Fruit fly (Drosophila melanogaster) whole organism, wandering third instar larva: ENCODE results near the gene raskol.

Experiments used
- Mio ChIP-seq: sonication (Bioruptor generic); optimal IDR thresholded peaks from 2 replicates; lab custom pipeline; 2016; ENCODE audit warnings: missing biosample characterization, missing genetic modification characterization
- Myc ChIP-seq: fragments of >200 bp; optimal IDR thresholded peaks from 2 replicates; lab custom pipeline; 2017
- N ChIP-seq: fragments of >200 bp; optimal IDR thresholded peaks from 2 replicates; lab custom pipeline; 2018; ENCODE audit warnings: missing biosample characterization, missing external identifiers, missing genetic modification characterization
- dmrt93B ChIP-seq: fragments of 200-800 bp; sonication (Bioruptor generic); optimal IDR thresholded peaks from 2 replicates; lab custom pipeline; 2018; ENCODE audit warnings: missing biosample characterization, mild to moderate bottlenecking, missing genetic modification characterization
- fru ChIP-seq: fragments of 200-800 bp; sonication (Bioruptor generic); optimal IDR thresholded peaks from 3 replicates; lab custom pipeline; 2016; ENCODE audit warnings: missing biosample characterization, mild to moderate bottlenecking, missing genetic modification characterization
- h ChIP-seq: fragments of 200-800 bp; sonication (Bioruptor generic); optimal IDR thresholded peaks from 3 replicates; lab custom pipeline; 2016; ENCODE audit warnings: missing biosample characterization, mild to moderate bottlenecking, missing genetic modification characterization
- lola ChIP-seq: fragments of >200 bp; optimal IDR thresholded peaks from 2 replicates; lab custom pipeline; 2017; ENCODE audit warnings: missing biosample characterization, missing genetic modification characterization
- usp ChIP-seq: fragments of >200 bp; optimal IDR thresholded peaks from 2 replicates; lab custom pipeline; 2017; ENCODE audit warnings: missing biosample characterization, missing genetic modification characterization

dm6 chrX:17780295-17780694, 70.4 kb downstream of the raskol start:
- TF ChIP-seq h (GFP tag; lab: Kevin White, UChicago), result no peak
- no peak for TF ChIP-seq lola (GFP tag; lab: Kevin White, UChicago)
- TF ChIP-seq N (GFP tag; lab: Kevin White, UChicago), result no peak
- TF ChIP-seq Myc (lab: Kevin White, UChicago), result no peak
- TF ChIP-seq dmrt93B (GFP tag; lab: Kevin White, UChicago), result no peak
- TF ChIP-seq Mio (GFP tag; lab: Kevin White, UChicago), result no peak
- TF ChIP-seq fru, result no peak
- no peak for TF ChIP-seq usp
